Fruit fly (Drosophila melanogaster): ENCODE data around the gene CG32086.

dm6 chr3L:11587720-11588580, 4.1 kb upstream of the CG32086 start, which contains the start of gene rt:
- TF ChIP-seq psq (optimal IDR thresholded peaks at IDR 0.05) (no peak), EcR (GFP tag; optimal IDR thresholded peaks at IDR 0.05) (no peak)

All from whole organism.